Fruit fly (Drosophila melanogaster) whole organism: Measurements from ENCODE around the gene Tim13.

ENCODE experiments used
- CG8478 ChIP-seq: fragments of >200 bp; optimal IDR thresholded peaks from 2 replicates; lab custom pipeline; 2018; ENCODE audit warnings: inconsistent platforms
- Dll ChIP-seq: fragments of >200 bp; optimal IDR thresholded peaks from 2 replicates; lab custom pipeline; 2017
- EcR ChIP-seq, 2 experiments: fragments of >200 bp; optimal IDR thresholded peaks; 2 replicates each; lab custom pipeline; 2017; ENCODE audit warnings: missing biosample characterization in 2 of 2, missing genetic modification characterization in 2 of 2, missing genetic modification reagents in 2 of 2
- pan ChIP-seq: fragments of >200 bp; optimal IDR thresholded peaks from 2 replicates; lab custom pipeline; 2017
- psq ChIP-seq: fragments of >200 bp; optimal IDR thresholded peaks from 2 replicates; lab custom pipeline; 2017
- usp ChIP-seq: fragments of >200 bp; optimal IDR thresholded peaks from 2 replicates; lab custom pipeline; 2017; ENCODE audit warnings: missing biosample characterization, missing genetic modification characterization, mixed read lengths

Tim13 gene

dm6 chr3L:11764930-11765329 lies 9.4 kb downstream of the Tim13 start:
- no peak for TF ChIP-seq CG8478 (lab: Kevin White, UChicago)
- no peak for TF ChIP-seq psq
- no peak for TF ChIP-seq usp (GFP tag; lab: Kevin White, UChicago)
- TF ChIP-seq EcR (GFP tag; optimal IDR thresholded peaks at IDR 0.05; lab: Kevin White, UChicago), result no peak
- no peak for TF ChIP-seq pan (lab: Kevin White, UChicago)
- no peak for TF ChIP-seq Dll (lab: Kevin White, UChicago)

dm6 chr3L:11751005-11751404 lies 23.3 kb downstream of the Tim13 start, which contains the start of gene Gr68a:
TSS of gene Gr68a (plus strand) at chr3L:11751305.
- TF ChIP-seq Dll (lab: Kevin White, UChicago) (no peak), CG8478 (lab: Kevin White, UChicago) (no peak)

dm6 chr3L:11731841-11732240 lies 42.5 kb downstream of the Tim13 start, which contains the start of gene CG32087:
TSS of gene CG32087 (plus strand) at chr3L:11732141.
- no peak for TF ChIP-seq pan (lab: Kevin White, UChicago)

dm6 chr3L:11728147-11728546 lies 46.2 kb downstream of the Tim13 start, which contains the start of gene sunn:
TSS of gene sunn (plus strand) at chr3L:11728348.
- TF ChIP-seq EcR (GFP tag; optimal IDR thresholded peaks at IDR 0.05; lab: Kevin White, UChicago) (no peak), psq (no peak), pan (lab: Kevin White, UChicago) (no peak), usp (GFP tag; lab: Kevin White, UChicago) (no peak), CG8478 (lab: Kevin White, UChicago) (no peak), Dll (lab: Kevin White, UChicago) (no peak)
